Worm (Caenorhabditis elegans): Measurements from ENCODE around the gene C14C11.1.

C14C11.1 gene

ce11 chrV:5687115-5687979 lies 23.9 kb downstream of the C14C11.1 start, which contains the start of gene F25B4.7:
Gene F25B4.7, minus strand, starts transcription at chrV:5687226.
- peak; percentile 67 for TF ChIP-seq crh-2 (tag; optimal IDR thresholded peaks at IDR 0.05)
- TF ChIP-seq snpc-4 (tag; optimal IDR thresholded peaks at IDR 0.05), result no peak
- TF ChIP-seq mdl-1 (tag; optimal IDR thresholded peaks at IDR 0.05), result no peak
- no peak for TF ChIP-seq mbf-1 (tag; optimal IDR thresholded peaks at IDR 0.05)
- TF ChIP-seq egl-27 (tag; optimal IDR thresholded peaks at IDR 0.05), result no peak
- peak; percentile 82 for TF ChIP-seq nhr-129 (tag; optimal IDR thresholded peaks at IDR 0.05)
- peak in 1 of 2 experiments; percentile 41 for TF ChIP-seq lsy-2 (tag; optimal IDR thresholded peaks at IDR 0.05)
- peak; percentile 33 for TF ChIP-seq nhr-25 (tag; optimal IDR thresholded peaks at IDR 0.05)
- peak; percentile 74 for TF ChIP-seq sma-9 (GFP tag; optimal IDR thresholded peaks at IDR 0.05)
- TF ChIP-seq sma-9 (tag; optimal IDR thresholded peaks at IDR 0.05), result no peak
- no peak for TF ChIP-seq elt-1 (tag; optimal IDR thresholded peaks at IDR 0.05)
- TF ChIP-seq R02D3.7 (tag; optimal IDR thresholded peaks at IDR 0.05), result no peak
- TF ChIP-seq alr-1 (tag; optimal IDR thresholded peaks at IDR 0.05), result no peak
- no peak for TF ChIP-seq nhr-12 (tag; optimal IDR thresholded peaks at IDR 0.05)
- TF ChIP-seq ztf-4 (tag; optimal IDR thresholded peaks at IDR 0.05), result no peak
- no peak for TF ChIP-seq ama-1 (optimal IDR thresholded peaks at IDR 0.05)
- TF ChIP-seq ceh-16 (tag; optimal IDR thresholded peaks at IDR 0.05), result no peak
- no peak for TF ChIP-seq nhr-77 (tag; optimal IDR thresholded peaks at IDR 0.05)
- TF ChIP-seq lin-39 (tag; optimal IDR thresholded peaks at IDR 0.05), result no peak
- TF ChIP-seq ZK546.5 (tag; optimal IDR thresholded peaks at IDR 0.05), result no peak
- no peak for TF ChIP-seq sem-4 (tag; optimal IDR thresholded peaks at IDR 0.05)
- no peak for TF ChIP-seq nhr-23 (tag; optimal IDR thresholded peaks at IDR 0.05)
- TF ChIP-seq elt-3 (tag; optimal IDR thresholded peaks at IDR 0.05), result no peak
- no peak for TF ChIP-seq nhr-10 (tag; optimal IDR thresholded peaks at IDR 0.05)
- TF ChIP-seq nhr-11 (tag; optimal IDR thresholded peaks at IDR 0.05), result no peak
- peak; percentile 40 for TF ChIP-seq fos-1 (tag; optimal IDR thresholded peaks at IDR 0.05)
- no peak for TF ChIP-seq nhr-237 (tag; optimal IDR thresholded peaks at IDR 0.05)
- no peak for TF ChIP-seq dmd-4 (tag; optimal IDR thresholded peaks at IDR 0.05)
- peak; percentile 68 for TF ChIP-seq C34F6.9 (tag; optimal IDR thresholded peaks at IDR 0.05)
- TF ChIP-seq gmeb-1 (tag; optimal IDR thresholded peaks at IDR 0.05), result no peak
- peak; percentile 64 for TF ChIP-seq unc-55 (GFP tag; optimal IDR thresholded peaks at IDR 0.05)
- no peak for TF ChIP-seq F13H6.1 (tag; optimal IDR thresholded peaks at IDR 0.05)
- TF ChIP-seq nhr-21 (tag; optimal IDR thresholded peaks at IDR 0.05), result peak; percentile 41
- TF ChIP-seq skn-1 (tag; optimal IDR thresholded peaks at IDR 0.05), result no peak
- TF ChIP-seq sma-3 (GFP tag; optimal IDR thresholded peaks at IDR 0.05), result no peak

ce11 chrV:5691665-5692407 lies 28.4 kb downstream of the C14C11.1 start, which contains the start of gene F25B4.8:
Gene F25B4.8, minus strand, starts transcription at chrV:5691715.
- TF ChIP-seq nhr-23 (tag; optimal IDR thresholded peaks at IDR 0.05) (no peak), fos-1 (tag; optimal IDR thresholded peaks at IDR 0.05) (peak; percentile 5)

ce11 chrV:5693595-5693994 lies 30.2 kb downstream of the C14C11.1 start:
- TF ChIP-seq nhr-25 (tag; optimal IDR thresholded peaks at IDR 0.05), result peak; percentile 48
- TF ChIP-seq elt-1 (tag; optimal IDR thresholded peaks at IDR 0.05), result no peak
- TF ChIP-seq nhr-129 (tag; optimal IDR thresholded peaks at IDR 0.05), result peak; percentile 26
- TF ChIP-seq ZK546.5 (tag; optimal IDR thresholded peaks at IDR 0.05), result no peak
- TF ChIP-seq gmeb-1 (tag; optimal IDR thresholded peaks at IDR 0.05), result peak; percentile 22
- TF ChIP-seq nhr-21 (tag; optimal IDR thresholded peaks at IDR 0.05), result peak; percentile 78
- TF ChIP-seq sma-3 (GFP tag; optimal IDR thresholded peaks at IDR 0.05), result peak; percentile 38
- TF ChIP-seq sma-9 (GFP tag; optimal IDR thresholded peaks at IDR 0.05), result peak; percentile 46
- TF ChIP-seq sma-9 (tag; optimal IDR thresholded peaks at IDR 0.05), result no peak

ce11 chrV:5695635-5696034 lies 32.2 kb downstream of the C14C11.1 start:
- TF ChIP-seq blmp-1 (tag; optimal IDR thresholded peaks at IDR 0.05; ENCODE audit: insufficient read depth) (peak; percentile 46), lin-13 (GFP tag; optimal IDR thresholded peaks at IDR 0.05) (no peak), nhr-129 (tag; optimal IDR thresholded peaks at IDR 0.05) (peak; percentile 16)
